Worm (Caenorhabditis elegans) whole organism, L1 larva: ENCODE measurements around the gene F41H10.12.

Experiments used
- F16B12.6 ChIP-seq: fragments of 150-350 bp; optimal IDR thresholded peaks from 2 replicates; lab custom pipeline; 2014; ENCODE audit warnings: missing biosample characterization, missing genetic modification characterization
- Y116A8C.19 ChIP-seq: sonication (generic microtip); optimal IDR thresholded peaks from 2 replicates; lab custom pipeline; 2016; ENCODE audit warnings: missing compliant biosample characterization, missing genetic modification characterization, borderline replicate concordance
- ceh-63 ChIP-seq: fragments of 200-800 bp; sonication (Bioruptor generic); optimal IDR thresholded peaks from 2 replicates; lab custom pipeline; 2018; ENCODE audit warnings: mild to moderate bottlenecking, missing genetic modification characterization, missing compliant biosample characterization
- ceh-82 ChIP-seq, 3 experiments: fragments of 150-350 bp in 1 of 3; sonication (generic microtip) in 2 of 3; optimal IDR thresholded peaks; 2 replicates each; lab custom pipeline; 2014 to 2017; ENCODE audit warnings: missing biosample characterization in 3 of 3, missing genetic modification characterization in 3 of 3
- ceh-90 ChIP-seq: sonication (generic microtip); optimal IDR thresholded peaks from 2 replicates; lab custom pipeline; 2016; ENCODE audit warnings: missing genetic modification characterization, missing compliant biosample characterization
- dpl-1 ChIP-seq, 3 experiments: fragments of 150-350 bp in 2 of 3; sonication (generic microtip) in 1 of 3; optimal IDR thresholded peaks; 2 replicates each; lab custom pipeline; 2014 to 2017; ENCODE audit warnings: missing biosample characterization in 3 of 3, missing genetic modification characterization in 3 of 3, missing genetic modification reagents in 3 of 3
- efl-1 ChIP-seq, 4 experiments: fragments of 150-350 bp; optimal IDR thresholded peaks in 3 of 4; peaks in 1 of 4; 1 replicate in 1 of 4; 2 replicates in 3 of 4; lab custom pipeline; 2014; ENCODE audit warnings: missing biosample characterization in 2 of 4, missing genetic modification characterization in 2 of 4, missing genetic modification reagents in 2 of 4
- egl-13 ChIP-seq: sonication (generic microtip); optimal IDR thresholded peaks from 2 replicates; lab custom pipeline; 2016; ENCODE audit warnings: missing genotype, missing genetic modification reagents, missing genetic modification characterization, missing compliant biosample characterization
- egl-27 ChIP-seq, 2 experiments: fragments of 150-350 bp in 1 of 2; sonication (generic microtip); optimal IDR thresholded peaks; 3 replicates each; lab custom pipeline; 2017 to 2018; ENCODE audit warnings: missing biosample characterization in 2 of 2, missing genetic modification characterization in 2 of 2, missing genetic modification reagents in 2 of 2
- elt-2 ChIP-seq: sonication (generic microtip); optimal IDR thresholded peaks from 2 replicates; lab custom pipeline; 2016; ENCODE audit warnings: missing genetic modification characterization, mild to moderate bottlenecking, inconsistent platforms, missing compliant biosample characterization, missing genetic modification reagents
- fkh-8 ChIP-seq: sonication (generic microtip); optimal IDR thresholded peaks from 2 replicates; lab custom pipeline; 2016; ENCODE audit warnings: mild to moderate bottlenecking, missing genetic modification characterization, missing compliant biosample characterization
- grh-1 ChIP-seq: fragments of 200-800 bp; sonication (Bioruptor generic); IDR thresholded peaks from 2 replicates; pipeline ENCODE4 v1.3.6; 2022; ENCODE audit warnings: missing genetic modification reagents, missing genetic modification characterization, missing compliant biosample characterization
- irx-1 ChIP-seq: sonication (generic microtip); optimal IDR thresholded peaks from 2 replicates; lab custom pipeline; 2016; ENCODE audit warnings: missing genetic modification characterization, missing compliant biosample characterization
- isw-1 ChIP-seq: fragments of 200-800 bp; sonication (Bioruptor generic); IDR thresholded peaks from 2 replicates; pipeline ENCODE4 v1.3.6; 2022; ENCODE audit warnings: missing genetic modification characterization, missing compliant biosample characterization
- lin-13 ChIP-seq: fragments of 150-350 bp; optimal IDR thresholded peaks from 2 replicates; lab custom pipeline; 2014; ENCODE audit warnings: missing biosample characterization, missing genetic modification reagents, missing genetic modification characterization
- lin-14 ChIP-seq: fragments of 200-800 bp; sonication (Bioruptor generic); optimal IDR thresholded peaks from 2 replicates; lab custom pipeline; 2018; ENCODE audit warnings: mild to moderate bottlenecking, missing genetic modification characterization, moderate library complexity, missing compliant biosample characterization
- lin-15B ChIP-seq: fragments of 150-350 bp; sonication (generic microtip); optimal IDR thresholded peaks from 3 replicates; lab custom pipeline; 2014; ENCODE audit warnings: missing biosample characterization, missing genetic modification characterization
- lin-35 ChIP-seq, 2 experiments: fragments of 150-350 bp; optimal IDR thresholded peaks; 2 replicates each; lab custom pipeline; 2014; ENCODE audit warnings: missing biosample characterization in 2 of 2, missing genetic modification characterization in 2 of 2, missing genetic modification reagents in 2 of 2
- lin-39 ChIP-seq: fragments of 150-350 bp; optimal IDR thresholded peaks from 2 replicates; lab custom pipeline; 2014; ENCODE audit warnings: missing biosample characterization, missing genetic modification reagents, missing genetic modification characterization
- lir-3 ChIP-seq: sonication (generic microtip); optimal IDR thresholded peaks from 2 replicates; lab custom pipeline; 2016; ENCODE audit warnings: mild to moderate bottlenecking, missing genetic modification characterization, moderate library complexity, missing compliant biosample characterization; ENCODE audit not compliant: poor library complexity
- lsy-2 ChIP-seq, 2 experiments: fragments of 150-350 bp; optimal IDR thresholded peaks; 2 replicates each; lab custom pipeline; 2014; ENCODE audit warnings: missing biosample characterization in 2 of 2, missing genetic modification characterization in 2 of 2
- mdl-1 ChIP-seq, 2 experiments: fragments of 150-350 bp; optimal IDR thresholded peaks; 2 replicates each; lab custom pipeline; 2014 to 2017; ENCODE audit warnings: missing biosample characterization in 2 of 2, missing genetic modification characterization in 2 of 2, inconsistent platforms in 1 of 2
- mef-2 ChIP-seq: fragments of 150-350 bp; optimal IDR thresholded peaks from 2 replicates; lab custom pipeline; 2014; ENCODE audit warnings: missing biosample characterization, missing genetic modification characterization
- nhr-12 ChIP-seq: sonication (generic microtip); optimal IDR thresholded peaks from 2 replicates; lab custom pipeline; 2017; ENCODE audit warnings: missing biosample characterization, missing genetic modification characterization
- nhr-19 ChIP-seq: fragments of 200-800 bp; sonication (Bioruptor generic); conservative IDR thresholded peaks from 2 replicates; pipeline ENCODE4 v1.3.6; 2022; ENCODE audit warnings: missing genetic modification characterization, missing compliant biosample characterization
- nhr-28 ChIP-seq: fragments of 150-350 bp; optimal IDR thresholded peaks from 2 replicates; lab custom pipeline; 2014; ENCODE audit warnings: missing biosample characterization, missing genetic modification characterization
- nhr-47 ChIP-seq: sonication (generic microtip); optimal IDR thresholded peaks from 2 replicates; lab custom pipeline; 2016; ENCODE audit warnings: mild to moderate bottlenecking, missing genetic modification characterization, moderate library complexity, missing compliant biosample characterization
- nhr-71 ChIP-seq: sonication (generic microtip); optimal IDR thresholded peaks from 2 replicates; lab custom pipeline; 2016; ENCODE audit warnings: mild to moderate bottlenecking, missing genetic modification characterization, moderate library complexity, missing compliant biosample characterization
- nhr-76 ChIP-seq: sonication (generic microtip); optimal IDR thresholded peaks from 2 replicates; lab custom pipeline; 2017; ENCODE audit warnings: missing biosample characterization, missing genetic modification characterization
- nhr-77 ChIP-seq: fragments of 150-350 bp; optimal IDR thresholded peaks from 2 replicates; lab custom pipeline; 2014; ENCODE audit warnings: missing biosample characterization, missing genetic modification characterization
- nhr-85 ChIP-seq: sonication (generic microtip); peaks from one replicate; lab custom pipeline; 2016; ENCODE audit warnings: missing genetic modification characterization, inconsistent platforms, missing compliant biosample characterization
- skn-1 ChIP-seq: fragments of 150-350 bp; optimal IDR thresholded peaks from 2 replicates; lab custom pipeline; 2014; ENCODE audit warnings: missing biosample characterization, missing genetic modification characterization
- snu-23 ChIP-seq: sonication (generic microtip); optimal IDR thresholded peaks from 2 replicates; lab custom pipeline; 2016; ENCODE audit warnings: missing genetic modification characterization, missing compliant biosample characterization
- sup-37 ChIP-seq: fragments of 200-800 bp; sonication (Bioruptor generic); optimal IDR thresholded peaks from 2 replicates; lab custom pipeline; 2018; ENCODE audit warnings: mild to moderate bottlenecking, missing genetic modification characterization, missing compliant biosample characterization
- swsn-7 ChIP-seq: sonication (generic microtip); optimal IDR thresholded peaks from 2 replicates; lab custom pipeline; 2016; ENCODE audit warnings: missing genetic modification characterization, missing compliant biosample characterization
- tbx-2 ChIP-seq: sonication (generic microtip); optimal IDR thresholded peaks from 2 replicates; lab custom pipeline; 2016; ENCODE audit warnings: missing genetic modification characterization, missing compliant biosample characterization
- unc-30 ChIP-seq: sonication (generic microtip); optimal IDR thresholded peaks from 2 replicates; lab custom pipeline; 2017; ENCODE audit warnings: missing biosample characterization, missing genetic modification characterization
- unc-62 ChIP-seq: fragments of 150-350 bp; optimal IDR thresholded peaks from 2 replicates; lab custom pipeline; 2014; ENCODE audit warnings: missing biosample characterization, missing genetic modification reagents, missing genetic modification characterization
- unc-86 ChIP-seq: sonication (generic microtip); optimal IDR thresholded peaks from 2 replicates; lab custom pipeline; 2016; ENCODE audit warnings: missing genetic modification characterization, missing compliant biosample characterization
- unc-98 ChIP-seq: fragments of 200-800 bp; sonication (Bioruptor generic); IDR thresholded peaks from 2 replicates; pipeline ENCODE4 v1.3.6; 2022; ENCODE audit warnings: missing genetic modification characterization, missing compliant biosample characterization
- vab-15 ChIP-seq: sonication (generic microtip); optimal IDR thresholded peaks from 2 replicates; lab custom pipeline; 2017; ENCODE audit warnings: missing genotype, mild to moderate bottlenecking, missing genetic modification characterization, missing compliant biosample characterization
- xbp-1 ChIP-seq: sonication (generic microtip); optimal IDR thresholded peaks from 2 replicates; lab custom pipeline; 2016; ENCODE audit warnings: missing genetic modification characterization, missing compliant biosample characterization
- zag-1 ChIP-seq: fragments of 150-350 bp; optimal IDR thresholded peaks from 2 replicates; lab custom pipeline; 2014; ENCODE audit warnings: missing biosample characterization, missing genetic modification characterization
- ztf-11 ChIP-seq, 2 experiments: sonication (generic microtip); optimal IDR thresholded peaks; 2 replicates each; lab custom pipeline; 2016 to 2017; ENCODE audit warnings: missing genetic modification characterization in 2 of 2, missing biosample characterization in 1 of 2, missing compliant biosample characterization in 1 of 2
- ztf-4 ChIP-seq: fragments of 150-350 bp; optimal IDR thresholded peaks from 2 replicates; lab custom pipeline; 2014; ENCODE audit warnings: missing biosample characterization, missing genetic modification characterization

The F41H10.12 gene

DNA sequence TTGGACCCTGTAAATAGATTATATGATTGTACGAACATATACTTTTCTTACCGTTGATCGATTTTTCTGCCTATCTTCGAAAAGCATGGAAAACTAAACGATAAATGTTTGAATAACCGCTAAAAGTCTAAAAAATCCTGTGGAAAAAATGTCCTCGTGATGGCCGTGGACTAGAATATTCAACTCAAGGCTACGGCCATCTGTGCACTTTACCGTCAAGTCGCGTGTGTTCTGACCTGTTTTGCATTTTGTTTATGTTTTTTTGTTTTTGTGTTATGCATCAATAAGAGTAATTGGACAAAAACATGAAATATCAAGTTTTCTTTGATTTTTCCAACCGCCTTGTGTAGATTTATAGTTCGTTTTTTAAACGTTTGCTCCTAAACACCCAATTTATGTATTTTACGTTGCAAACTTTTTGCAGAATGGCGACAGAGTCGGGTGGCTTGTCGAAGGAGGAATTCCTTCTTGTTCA, 20.9 kb upstream of the F41H10.12 start, which contains the start of the genes hda-6 and F41H10.4 (continued):
- TF ChIP-seq Y116A8C.19 (tag; lab: Kevin White, UChicago) (peak; percentile 27), egl-27 (tag; optimal IDR thresholded peaks at IDR 0.05; lab: Kevin White, UChicago) (no peak)

DNA sequence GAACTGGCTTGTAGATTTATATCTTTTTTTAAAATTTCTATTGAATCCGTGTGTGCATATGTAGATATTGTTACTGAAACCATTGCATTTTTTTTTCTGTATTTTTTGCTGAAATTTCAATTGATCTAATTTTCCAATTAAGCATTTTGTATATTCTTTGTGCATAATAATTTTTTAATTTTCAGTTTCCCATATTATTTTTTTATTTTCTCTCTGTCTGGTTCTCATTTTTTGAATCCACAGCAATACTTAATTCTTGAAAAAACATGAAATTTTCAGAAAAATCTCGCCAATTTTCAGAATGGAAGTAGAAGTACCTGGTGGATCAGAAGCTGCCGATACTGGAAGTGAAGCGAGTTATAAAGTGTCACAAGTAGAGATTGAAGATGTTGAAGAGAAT, 18.6 kb upstream of the F41H10.12 start, which contains the start of gene sand-1:
sand-1 (plus strand) TSS at position 301 of the 400 bp plus-strand sequence.
- no peak for TF ChIP-seq unc-30
- TF ChIP-seq grh-1: no peak
- no peak for TF ChIP-seq lin-13 (GFP tag; lab: Kevin White, UChicago)
- no peak for TF ChIP-seq sup-37 (GFP tag; lab: Kevin White, UChicago)
- TF ChIP-seq mef-2: no peak
- no peak for TF ChIP-seq unc-62 (GFP tag; lab: Kevin White, UChicago)
- no peak for TF ChIP-seq ceh-63 (GFP tag; lab: Kevin White, UChicago)
- no peak for TF ChIP-seq fkh-8 (tag; lab: Kevin White, UChicago)
- no peak for TF ChIP-seq mdl-1 (tag; optimal IDR thresholded peaks at IDR 0.05; lab: Kevin White, UChicago)
- no peak for TF ChIP-seq ztf-11 (tag; optimal IDR thresholded peaks at IDR 0.05; lab: Kevin White, UChicago)
- no peak for TF ChIP-seq unc-86 (tag; lab: Kevin White, UChicago)
- TF ChIP-seq ceh-90 (tag; lab: Kevin White, UChicago): no peak
- TF ChIP-seq tbx-2 (tag; lab: Kevin White, UChicago): no peak
- TF ChIP-seq lin-39 (tag; lab: Kevin White, UChicago): no peak
- TF ChIP-seq, all 84 proteins: peak for 0

- TF ChIP-seq efl-1 (optimal IDR thresholded peaks at IDR 0.05; lab: Kevin White, UChicago): no peak
- peak in 1 of 2 experiments; percentile 92 for TF ChIP-seq efl-1 (GFP tag; optimal IDR thresholded peaks at IDR 0.05 in 1 of 2; lab: Kevin White, UChicago)
- TF ChIP-seq vab-15: no peak
These were observed 17.2 kb upstream of the F41H10.12 start for ce11 chrIV:5367899-5368298.

- peak; percentile 37 to 43 for TF ChIP-seq lin-35 (GFP tag; optimal IDR thresholded peaks at IDR 0.05; lab: Kevin White, UChicago)
- TF ChIP-seq skn-1 (tag; lab: Kevin White, UChicago): peak; percentile 5
- TF ChIP-seq lsy-2 (tag; optimal IDR thresholded peaks at IDR 0.05; lab: Kevin White, UChicago): peak; percentile 38 to 45
- no peak for TF ChIP-seq nhr-28 (tag; lab: Kevin White, UChicago)
- TF ChIP-seq zag-1 (tag; lab: Kevin White, UChicago): no peak
- TF ChIP-seq ceh-63 (GFP tag; lab: Kevin White, UChicago): no peak
- peak; percentile 37 to 47 for TF ChIP-seq efl-1 (optimal IDR thresholded peaks at IDR 0.05; lab: Kevin White, UChicago)
- peak in 1 of 2 experiments; percentile 46 for TF ChIP-seq efl-1 (GFP tag; optimal IDR thresholded peaks at IDR 0.05 in 1 of 2; lab: Kevin White, UChicago)
- peak; percentile 25 for TF ChIP-seq xbp-1 (tag; lab: Kevin White, UChicago)
- TF ChIP-seq irx-1 (tag; lab: Kevin White, UChicago): no peak
- peak; percentile 40 for TF ChIP-seq nhr-71
- no peak for TF ChIP-seq nhr-77 (tag; lab: Kevin White, UChicago)
- TF ChIP-seq isw-1 (GFP tag; lab: Robert Waterston, UW): peak; percentile 2; the same call in 1 of the 2 replicates
- TF ChIP-seq lin-14 (GFP tag; lab: Kevin White, UChicago): peak; percentile 71
- peak; percentile 15; the same call in 1 of the 2 replicates for TF ChIP-seq nhr-19 (GFP tag; lab: Robert Waterston, UW)
- peak; percentile 13 for TF ChIP-seq ztf-4 (tag; lab: Kevin White, UChicago)
- peak; percentile 34 for TF ChIP-seq F16B12.6 (tag; lab: Kevin White, UChicago)
- TF ChIP-seq ztf-11 (tag; optimal IDR thresholded peaks at IDR 0.05; lab: Kevin White, UChicago): no peak
- TF ChIP-seq snu-23 (GFP tag; lab: Kevin White, UChicago): peak; percentile 52
- TF ChIP-seq tbx-2 (tag; lab: Kevin White, UChicago): peak; percentile 9
- peak; percentile 43 for TF ChIP-seq fkh-8 (tag; lab: Kevin White, UChicago)
- no peak for TF ChIP-seq ceh-90 (tag; lab: Kevin White, UChicago)
- peak; percentile 26 for TF ChIP-seq lir-3 (tag; lab: Kevin White, UChicago)
- TF ChIP-seq swsn-7 (tag; lab: Kevin White, UChicago): peak; percentile 55
- no peak for TF ChIP-seq elt-2 (tag; lab: Kevin White, UChicago)
- no peak for TF ChIP-seq egl-13 (tag; lab: Kevin White, UChicago)
- no peak for TF ChIP-seq unc-98 (GFP tag; lab: Robert Waterston, UW)
- no peak for TF ChIP-seq nhr-76 (tag; lab: Kevin White, UChicago)
- peak; percentile 58 for TF ChIP-seq nhr-85 (tag; lab: Kevin White, UChicago)
- TF ChIP-seq lin-15B (tag; lab: Kevin White, UChicago): peak; percentile 8
- peak in 2 of 3 experiments; percentile 7 to 11 for TF ChIP-seq dpl-1 (GFP tag; optimal IDR thresholded peaks at IDR 0.05; lab: Kevin White, UChicago)
- peak; percentile 8 for TF ChIP-seq nhr-47 (tag; lab: Kevin White, UChicago)
- TF ChIP-seq ceh-82 (tag; optimal IDR thresholded peaks at IDR 0.05; lab: Kevin White, UChicago): peak in 1 of 3 experiments; percentile 41
- TF ChIP-seq nhr-12: no peak
These were observed 16.3 kb upstream of the F41H10.12 start for ce11 chrIV:5368860-5369259.
